Worm (Caenorhabditis elegans) whole organism, dauer: ENCODE results near the gene F07A11.5.

ENCODE experiments used
- unc-62 ChIP-seq: sonication (generic microtip); optimal IDR thresholded peaks from 2 replicates; lab custom pipeline; 2017; ENCODE audit warnings: missing biosample characterization, missing genetic modification reagents, missing genetic modification characterization

The F07A11.5 gene

ce11 chrII:11612034-11612723, at the start of gene F07A11.5:
Gene F07A11.5, plus strand, starts transcription at chrII:11612300.
- TF ChIP-seq unc-62 (GFP tag; lab: Kevin White, UChicago): no peak

- TF ChIP-seq unc-62 (GFP tag; lab: Kevin White, UChicago): no peak
Observed at ce11 chrII:11564127-11564526, 48.0 kb upstream of the F07A11.5 start, which contains the start of gene F54D5.15. Gene F54D5.15, minus strand, starts transcription at chrII:11564227.

DNA sequence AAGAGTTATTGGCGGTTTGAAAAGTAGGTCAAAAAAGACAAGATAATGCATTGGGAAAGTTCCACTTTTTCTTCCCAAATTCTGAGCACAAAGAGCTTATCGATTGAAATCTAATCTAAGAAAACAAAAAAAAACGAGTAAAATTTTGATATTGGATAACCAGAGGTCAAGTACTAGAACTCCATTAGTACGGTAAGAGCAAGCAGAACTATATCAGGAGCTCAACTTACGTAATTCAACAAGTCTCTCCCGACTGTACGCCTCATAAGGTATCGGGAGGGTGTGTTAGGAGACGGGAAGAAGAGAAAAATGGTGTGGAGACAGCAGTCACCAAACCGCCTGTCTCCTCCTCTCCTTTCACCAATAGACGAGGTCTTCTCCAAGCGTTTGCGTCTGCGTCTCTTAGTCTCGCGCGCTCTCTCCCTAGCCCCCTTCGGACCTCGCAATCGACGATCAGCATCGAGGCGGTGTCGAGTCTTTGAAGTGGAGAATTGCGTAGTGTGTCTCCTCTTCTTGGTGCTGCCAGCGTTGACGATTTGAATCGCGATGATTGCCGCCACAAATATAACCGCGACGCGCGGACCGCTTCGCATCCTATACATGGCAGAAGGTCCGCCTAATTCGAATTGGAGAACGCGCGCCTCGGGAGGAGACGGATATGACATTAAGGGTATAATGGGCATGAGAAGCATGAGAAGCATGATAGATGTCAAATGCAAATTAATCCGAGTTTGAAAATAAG, 45.0 kb upstream of the F07A11.5 start, which contains the start of gene F54D5.5:
F54D5.5 (minus strand) TSS at position 51 of the 742 bp plus-strand sequence.
- TF ChIP-seq unc-62 (GFP tag; lab: Kevin White, UChicago): no peak

- no peak for TF ChIP-seq unc-62 (GFP tag; lab: Kevin White, UChicago)
Observed at ce11 chrII:11568670-11569069, 43.4 kb upstream of the F07A11.5 start.

DNA sequence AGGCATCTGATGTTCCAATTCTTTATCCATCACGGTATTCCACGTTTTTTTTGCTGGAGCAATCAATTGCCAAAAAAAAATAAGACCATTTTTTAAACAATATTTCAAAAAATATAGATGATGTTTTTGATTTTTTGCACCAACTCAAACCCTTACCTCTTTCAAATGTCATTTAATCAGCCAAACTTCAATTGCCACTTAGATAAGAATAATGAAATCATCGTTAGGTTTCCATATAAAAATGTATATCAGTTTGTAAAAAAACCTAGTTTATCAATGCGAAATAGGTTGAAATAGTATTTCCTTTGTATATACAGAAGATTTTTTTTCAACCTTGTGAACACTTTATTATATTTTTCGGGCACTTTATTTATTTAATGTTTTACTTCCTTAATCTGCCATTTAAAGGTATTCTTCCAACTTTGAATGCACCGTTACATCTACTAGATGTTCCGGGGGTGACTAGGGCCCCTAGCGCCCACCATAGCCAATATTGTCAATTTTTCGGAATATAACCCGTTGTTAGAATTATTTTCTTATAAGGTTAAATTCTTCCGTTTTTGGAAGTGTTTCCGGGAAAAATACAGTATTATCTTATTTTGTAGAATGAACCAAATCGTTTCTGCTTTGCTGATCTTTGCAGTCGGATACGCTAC, 42.8 kb upstream of the F07A11.5 start, which contains the start of the genes F54D5.23 and F54D5.4:
F54D5.23 (minus strand) TSS at position 75 of the 656 bp plus-strand sequence.
F54D5.4 (plus strand) TSS at position 606 of the 656 bp plus-strand sequence.
- no peak for TF ChIP-seq unc-62 (GFP tag; lab: Kevin White, UChicago)

ce11 chrII:11571260-11571854, 40.7 kb upstream of the F07A11.5 start, which contains the start of gene F54D5.3:
Gene F54D5.3, plus strand, starts transcription at chrII:11571805.
- TF ChIP-seq unc-62 (GFP tag; lab: Kevin White, UChicago): no peak

DNA sequence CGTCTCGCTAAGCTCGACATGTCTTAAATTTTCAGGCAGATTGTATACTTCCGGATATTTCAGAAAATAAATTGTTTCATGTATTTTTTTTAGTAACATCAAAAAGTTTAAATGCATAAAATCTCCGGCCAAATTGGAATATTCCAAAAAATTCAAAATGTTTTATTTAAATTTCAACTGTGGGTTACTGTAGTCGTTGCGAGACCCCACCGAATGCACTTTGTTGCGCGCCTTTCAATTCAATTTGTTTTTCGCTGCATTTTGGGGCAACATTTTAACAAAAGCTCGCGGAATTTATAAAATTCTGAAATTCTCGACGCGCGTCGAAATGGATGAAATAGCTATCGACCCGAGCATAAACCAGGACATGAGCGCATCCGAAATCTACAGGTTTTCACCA, 39.2 kb upstream of the F07A11.5 start, which contains the start of gene F54D5.2:
F54D5.2 (plus strand) TSS at position 237 of the 400 bp plus-strand sequence.
- TF ChIP-seq unc-62 (GFP tag; lab: Kevin White, UChicago): no peak

DNA sequence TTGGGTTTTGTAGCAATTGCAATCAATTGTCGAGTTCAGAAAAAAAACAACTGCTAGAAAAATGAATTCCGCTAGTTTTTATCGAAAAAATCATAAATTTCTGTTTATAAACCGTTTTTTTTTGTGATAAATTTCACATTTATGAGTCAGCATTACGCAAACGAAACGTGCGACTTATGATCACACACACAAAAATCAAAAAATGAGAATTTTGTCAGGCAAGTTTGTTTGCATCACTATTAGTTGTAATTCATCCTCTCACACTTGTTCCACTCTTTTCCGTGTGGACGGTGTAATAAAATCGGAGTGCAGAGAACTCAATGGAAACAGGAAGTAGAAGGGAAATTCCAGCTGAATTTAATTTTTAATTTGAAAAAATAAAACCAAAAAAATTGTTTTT, 34.7 kb upstream of the F07A11.5 start, which contains the start of gene pcs-1:
pcs-1 (minus strand) TSS at position 344 of the 400 bp plus-strand sequence.
- no peak for TF ChIP-seq unc-62 (GFP tag; lab: Kevin White, UChicago)

DNA sequence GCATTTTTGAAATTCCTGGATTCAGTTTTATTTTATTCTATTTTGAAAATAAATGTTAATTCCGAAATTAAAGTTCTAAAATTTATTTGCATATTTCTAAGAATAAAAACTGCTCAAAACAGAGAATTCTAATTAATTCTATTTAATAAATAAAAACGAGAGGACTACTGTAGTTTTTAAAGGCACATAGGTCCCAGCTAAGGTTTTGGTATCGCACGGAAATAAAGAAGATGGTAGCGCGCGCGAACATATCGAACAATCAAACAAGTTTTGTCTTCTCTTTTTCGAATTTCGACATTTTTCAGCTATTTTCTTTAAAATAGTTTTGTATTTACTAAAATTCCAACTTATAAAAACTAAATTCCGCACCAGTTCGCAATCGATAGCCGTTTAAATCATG, 34.2 kb upstream of the F07A11.5 start:
- TF ChIP-seq unc-62 (GFP tag; lab: Kevin White, UChicago): no peak

- no peak for TF ChIP-seq unc-62 (GFP tag; lab: Kevin White, UChicago)
Observed at ce11 chrII:11578327-11578726, 33.8 kb upstream of the F07A11.5 start, which contains the start of gene smc-6. Gene smc-6, plus strand, starts transcription at chrII:11578716.

ce11 chrII:11582698-11583097, 29.4 kb upstream of the F07A11.5 start, which contains the start of gene ints-7:
Gene ints-7, plus strand, starts transcription at chrII:11582849.
- TF ChIP-seq unc-62 (GFP tag; lab: Kevin White, UChicago): no peak

DNA sequence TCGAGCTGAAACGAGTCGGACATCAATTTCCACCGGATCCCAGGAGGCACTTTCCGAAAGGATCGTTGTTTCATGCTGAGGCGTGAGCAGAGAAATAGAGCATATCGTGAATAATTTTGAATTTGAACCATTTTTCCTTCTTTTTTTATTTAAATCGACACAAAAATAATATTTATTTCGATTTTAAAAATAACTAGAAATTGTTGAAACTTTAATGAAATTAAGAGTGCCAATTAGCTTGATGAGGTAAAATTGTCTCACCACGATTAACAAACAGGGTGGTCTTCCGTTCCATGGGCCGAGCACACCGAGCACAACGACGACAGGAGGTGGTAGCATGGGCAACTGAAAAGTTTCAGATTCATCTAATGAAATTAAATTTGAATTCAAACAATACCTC, 23.8 kb upstream of the F07A11.5 start:
- no peak for TF ChIP-seq unc-62 (GFP tag; lab: Kevin White, UChicago)

DNA sequence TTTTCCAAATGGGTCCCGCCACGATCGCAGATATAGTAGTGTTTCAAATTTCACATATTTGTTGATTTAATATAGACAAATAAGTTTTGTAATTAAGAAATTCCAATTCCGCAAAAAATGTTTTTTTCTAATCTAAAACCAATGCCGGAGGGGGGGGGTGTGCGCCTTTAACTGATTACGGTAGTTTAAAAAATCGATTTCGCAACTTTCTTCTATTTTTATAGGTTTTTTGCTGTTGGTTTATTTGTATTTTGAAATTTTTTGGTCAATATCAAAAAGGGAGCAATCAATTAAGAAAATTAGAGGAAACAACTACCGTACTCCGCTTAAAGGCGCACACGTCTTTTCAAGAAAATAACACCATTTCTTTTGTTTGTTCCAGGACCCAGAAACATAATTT, 20.5 kb upstream of the F07A11.5 start:
- no peak for TF ChIP-seq unc-62 (GFP tag; lab: Kevin White, UChicago)

- no peak for TF ChIP-seq unc-62 (GFP tag; lab: Kevin White, UChicago)
Observed at ce11 chrII:11592023-11592422, 20.1 kb upstream of the F07A11.5 start, which contains the start of gene F07A11.1. Gene F07A11.1, minus strand, starts transcription at chrII:11592123.
